Fruit fly (Drosophila melanogaster) whole organism, wandering third instar larva: ENCODE data around the gene CG8773.

Experiments used
- Dfd ChIP-seq: fragments of >200 bp; optimal IDR thresholded peaks from 2 replicates; lab custom pipeline; 2017; ENCODE audit warnings: missing biosample characterization, missing genetic modification characterization
- Hr78 ChIP-seq: fragments of >200 bp; optimal IDR thresholded peaks from 2 replicates; lab custom pipeline; 2017; ENCODE audit warnings: missing biosample characterization, missing genetic modification characterization
- Jra ChIP-seq: sonication (Bioruptor generic); optimal IDR thresholded peaks from 2 replicates; lab custom pipeline; 2016; ENCODE audit warnings: missing biosample characterization, missing genetic modification characterization

DNA sequence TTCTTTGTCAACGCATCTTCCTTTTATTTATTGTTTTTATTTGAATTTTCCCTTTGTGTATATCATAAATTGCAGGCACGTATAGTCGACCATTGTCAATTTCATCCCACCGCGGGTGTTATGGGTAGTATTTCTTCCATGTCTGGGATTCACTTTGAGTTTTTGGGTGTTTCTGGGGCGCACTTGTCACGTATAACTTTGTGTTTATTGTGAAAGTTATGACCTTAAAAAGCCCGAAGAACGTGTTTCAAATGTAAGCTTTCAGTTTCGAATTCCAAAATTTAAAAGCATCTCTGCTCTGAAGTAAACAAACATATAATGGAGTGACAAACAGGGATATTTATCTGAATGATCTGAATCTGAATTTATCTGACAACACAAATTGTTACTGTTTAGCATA lies 12.0 kb downstream of the CG8773 start:
- no peak for TF ChIP-seq Hr78
- TF ChIP-seq Jra (GFP tag; lab: Kevin White, UChicago), result no peak
- no peak for TF ChIP-seq Dfd
